Fruit fly (Drosophila melanogaster): ENCODE data around the gene Ptp36E.

The Ptp36E gene

DNA sequence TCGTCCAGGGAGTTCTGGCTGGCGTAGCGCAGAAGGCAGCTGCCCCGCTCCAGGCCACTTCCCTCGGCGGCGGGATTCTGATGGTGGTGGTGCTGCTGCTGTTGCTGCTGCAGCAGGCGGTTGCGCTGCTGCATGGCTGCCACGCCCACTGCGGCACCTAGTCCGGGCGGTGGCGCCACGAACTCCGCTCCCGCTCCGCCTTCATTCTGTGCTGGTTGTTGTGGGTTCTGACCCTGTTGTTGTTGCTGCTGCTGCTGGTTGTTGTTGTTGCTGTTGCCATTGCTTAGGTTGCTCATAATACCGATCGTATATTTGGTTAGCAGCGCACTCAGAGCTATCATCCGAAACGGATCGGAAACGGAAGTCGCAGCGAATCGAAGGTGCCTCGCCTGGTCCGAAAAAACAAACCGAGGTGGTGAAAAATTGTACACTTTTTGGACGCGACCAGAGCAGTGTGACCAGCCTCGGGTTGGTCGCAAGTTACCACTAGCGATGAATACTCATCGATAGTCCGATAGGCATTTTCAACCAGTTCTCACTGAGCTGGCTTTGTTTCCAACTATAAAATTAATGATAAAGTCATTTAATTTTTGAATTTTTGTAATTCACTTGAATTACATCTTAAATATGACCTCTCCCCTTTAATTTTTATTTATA is 47.1 kb downstream of the Ptp36E start, which contains the start of gene kel:
kel (minus strand) TSS at position 493 of the 657 bp plus-strand sequence.
- TF ChIP-seq EcR (GFP tag; optimal IDR thresholded peaks at IDR 0.05) (no peak), Dll (optimal IDR thresholded peaks at IDR 0.05) (no peak), CG8478 (optimal IDR thresholded peaks at IDR 0.05) (no peak), usp (GFP tag; optimal IDR thresholded peaks at IDR 0.05) (no peak), psq (optimal IDR thresholded peaks at IDR 0.05) (no peak), pan (optimal IDR thresholded peaks at IDR 0.05) (no peak)

DNA sequence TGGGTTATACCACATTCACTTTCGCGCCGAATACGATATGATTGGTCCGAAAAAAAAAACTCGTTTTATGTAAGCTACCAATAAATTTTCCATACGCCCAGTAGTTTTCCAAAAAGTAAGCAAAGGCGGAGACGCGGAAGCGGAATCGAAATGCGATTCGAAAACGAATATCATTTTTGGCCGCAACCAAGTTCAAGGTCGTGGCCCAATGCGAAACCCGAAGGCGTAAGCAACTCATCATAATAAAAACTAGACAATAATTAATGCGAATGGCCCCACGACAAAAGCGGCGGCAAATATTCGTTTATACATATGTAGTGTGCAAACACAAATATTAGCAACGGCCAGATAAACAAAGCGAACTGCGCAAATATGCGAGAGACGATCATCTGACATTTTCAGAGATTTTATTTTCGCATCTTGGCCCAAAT is 48.4 kb downstream of the Ptp36E start:
- TF ChIP-seq Dll (optimal IDR thresholded peaks at IDR 0.05): no peak
- no peak for TF ChIP-seq EcR (GFP tag; optimal IDR thresholded peaks at IDR 0.05)
- TF ChIP-seq usp (GFP tag; optimal IDR thresholded peaks at IDR 0.05): no peak
- TF ChIP-seq psq (optimal IDR thresholded peaks at IDR 0.05): no peak
- TF ChIP-seq pan (optimal IDR thresholded peaks at IDR 0.05): no peak
- no peak for TF ChIP-seq CG8478 (optimal IDR thresholded peaks at IDR 0.05)

DNA sequence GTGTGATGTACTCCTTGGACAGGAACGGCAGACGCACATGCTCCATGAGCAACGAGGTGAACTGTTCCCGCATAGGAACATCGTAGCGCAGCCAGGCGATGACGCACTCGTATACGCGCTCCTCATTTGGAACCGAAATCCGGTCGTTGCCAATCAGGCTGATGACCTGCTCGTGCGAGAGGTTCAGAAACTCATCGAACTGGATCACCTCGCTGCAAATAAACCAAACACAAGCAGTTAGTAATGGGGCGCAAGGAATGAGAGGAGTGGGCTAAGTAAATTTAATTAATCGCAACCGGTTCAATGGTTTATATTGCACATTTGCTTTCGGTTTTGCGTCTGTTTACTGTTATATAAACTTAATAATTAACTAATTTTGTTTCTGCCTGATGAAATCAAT is 50.2 kb downstream of the Ptp36E start:
- no peak for TF ChIP-seq usp (GFP tag; optimal IDR thresholded peaks at IDR 0.05)
- TF ChIP-seq pan (optimal IDR thresholded peaks at IDR 0.05): no peak
- TF ChIP-seq EcR (GFP tag; optimal IDR thresholded peaks at IDR 0.05): no peak
- TF ChIP-seq Dll (optimal IDR thresholded peaks at IDR 0.05): no peak
- no peak for TF ChIP-seq psq (optimal IDR thresholded peaks at IDR 0.05)
- TF ChIP-seq CG8478 (optimal IDR thresholded peaks at IDR 0.05): no peak
